Worm (Caenorhabditis elegans): ENCODE data around the gene ZK666.14.
A peak's percentile ranks its signal among the peaks of the same experiment; 100 is the strongest.

Gene ZK666.14

DNA sequence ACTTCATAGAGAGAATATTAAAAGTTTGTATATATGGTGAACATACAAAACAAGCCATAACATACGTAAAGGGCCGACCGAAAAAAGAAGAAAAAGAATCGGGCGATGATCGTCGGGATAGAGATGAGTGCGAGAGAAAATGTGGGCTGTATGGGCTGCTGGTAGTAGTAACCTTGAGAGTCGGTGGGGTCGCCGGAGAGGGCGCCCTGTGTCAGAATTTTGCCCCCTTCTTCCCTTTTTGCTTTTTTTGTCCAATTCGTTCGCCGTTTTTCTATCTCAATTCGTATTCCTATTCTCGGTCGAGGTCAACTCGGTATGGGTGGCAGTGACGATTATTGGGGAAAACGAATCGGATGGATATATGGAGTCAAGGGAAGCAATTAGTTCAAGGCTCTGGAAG, 11.4 kb downstream of the ZK666.14 start:
- TF ChIP-seq lin-13 (tag; optimal IDR thresholded peaks at IDR 0.05) (no peak), nhr-237 (tag; optimal IDR thresholded peaks at IDR 0.05) (no peak), cnd-1 (tag; optimal IDR thresholded peaks at IDR 0.05) (no peak), mls-2 (tag; optimal IDR thresholded peaks at IDR 0.05) (no peak), elt-3 (tag; optimal IDR thresholded peaks at IDR 0.05) (no peak)

DNA sequence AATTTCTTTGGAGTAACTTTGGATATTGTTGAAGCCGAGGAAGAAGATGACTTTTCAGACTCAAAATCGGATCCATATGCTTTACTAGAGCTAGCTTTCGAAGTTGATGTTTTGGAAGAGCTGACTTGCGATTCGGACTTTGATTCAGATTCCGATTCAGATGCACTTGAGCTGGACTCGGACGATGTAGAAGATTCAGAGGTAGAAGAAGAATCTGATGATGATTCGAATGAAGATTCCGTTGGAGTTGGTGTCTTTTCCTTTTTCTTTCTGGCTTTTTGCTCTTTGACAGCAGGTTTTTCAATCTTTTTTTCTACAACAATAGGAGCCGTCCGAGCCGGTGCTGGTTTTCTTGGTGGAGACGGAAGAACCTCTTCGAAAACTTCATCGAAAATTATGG, 13.3 kb downstream of the ZK666.14 start:
- TF ChIP-seq sem-2 (GFP tag; optimal IDR thresholded peaks at IDR 0.05) = no peak
- no peak for TF ChIP-seq nhr-28 (tag; optimal IDR thresholded peaks at IDR 0.05)
- no peak for TF ChIP-seq bed-3 (GFP tag; optimal IDR thresholded peaks at IDR 0.05)
- TF ChIP-seq nhr-12 (tag; optimal IDR thresholded peaks at IDR 0.05) = no peak
- no peak for TF ChIP-seq tbx-8 (GFP tag; optimal IDR thresholded peaks at IDR 0.05)
- TF ChIP-seq elt-1 (tag; optimal IDR thresholded peaks at IDR 0.05; ENCODE audit: borderline replicate concordance, insufficient read depth) = no peak
- no peak for TF ChIP-seq ces-1 (GFP tag; optimal IDR thresholded peaks at IDR 0.05)
- no peak for TF ChIP-seq nhr-237 (tag; optimal IDR thresholded peaks at IDR 0.05)
- no peak for TF ChIP-seq cnd-1 (tag; optimal IDR thresholded peaks at IDR 0.05)

DNA sequence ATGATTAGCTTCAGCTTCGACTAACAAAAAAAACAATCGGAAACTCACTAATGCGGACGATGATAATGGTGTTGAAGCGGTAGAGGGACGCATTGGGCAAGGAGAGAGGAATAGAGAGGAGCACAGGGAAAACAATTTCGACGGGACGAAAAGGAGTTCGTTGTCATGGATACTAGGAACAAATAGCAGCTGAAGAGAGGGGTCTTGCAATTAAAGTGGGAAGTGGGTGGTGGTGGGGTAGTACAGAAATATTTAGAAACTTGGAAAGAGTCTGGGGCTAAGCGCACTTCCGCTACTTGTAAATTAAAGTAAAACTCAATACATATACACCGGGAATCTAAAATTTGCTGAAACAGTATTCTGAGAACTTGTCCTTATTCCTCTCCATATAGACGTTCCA, 15.2 kb downstream of the ZK666.14 start, which contains the start of gene F59B10.2:
TSS of gene F59B10.2 (minus strand) at position 101 of the 400 bp plus-strand sequence.
- no peak for TF ChIP-seq ham-2 (GFP tag; optimal IDR thresholded peaks at IDR 0.05)
- TF ChIP-seq unc-39 (tag; optimal IDR thresholded peaks at IDR 0.05) = no peak
- no peak for TF ChIP-seq cnd-1 (tag; optimal IDR thresholded peaks at IDR 0.05)
- no peak for TF ChIP-seq zip-8 (tag; optimal IDR thresholded peaks at IDR 0.05)
- TF ChIP-seq elt-3 (tag; optimal IDR thresholded peaks at IDR 0.05) = no peak
- no peak for TF ChIP-seq mep-1 (tag; optimal IDR thresholded peaks at IDR 0.05)
- no peak for TF ChIP-seq unc-120 (tag; optimal IDR thresholded peaks at IDR 0.05; ENCODE audit: poor library complexity, severe bottlenecking)
- TF ChIP-seq lsy-2 (tag; optimal IDR thresholded peaks at IDR 0.05) = no peak
- no peak for TF ChIP-seq ceh-39 (tag; optimal IDR thresholded peaks at IDR 0.05)
- no peak for TF ChIP-seq flh-1 (GFP tag; optimal IDR thresholded peaks at IDR 0.05)
- TF ChIP-seq pha-4 (tag; optimal IDR thresholded peaks at IDR 0.05) = no peak
- TF ChIP-seq lin-32 (GFP tag; optimal IDR thresholded peaks at IDR 0.05) = no peak
- no peak for TF ChIP-seq nhr-76 (tag; optimal IDR thresholded peaks at IDR 0.05)

DNA sequence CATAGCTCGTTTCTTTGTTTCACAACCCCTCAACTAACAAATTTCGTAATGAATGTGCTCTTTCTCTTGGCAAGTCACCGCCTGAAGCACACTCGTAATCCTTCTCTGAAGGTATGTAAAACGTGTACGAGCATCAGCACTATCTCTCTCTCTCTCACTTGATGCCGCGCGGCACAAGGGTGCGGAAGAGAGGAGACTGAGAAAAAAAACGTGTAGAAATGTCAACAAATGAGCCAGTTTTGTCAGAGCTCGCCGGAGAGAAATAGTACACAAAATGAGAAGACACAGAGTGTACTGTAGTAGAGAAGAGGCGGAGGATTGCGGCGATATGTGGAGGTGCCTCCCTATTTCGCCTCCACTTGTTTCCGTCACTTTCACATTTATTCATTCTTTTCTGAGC, 15.7 kb downstream of the ZK666.14 start, which contains the start of gene F59B10.3:
TSS of gene F59B10.3 (plus strand) at position 301 of the 400 bp plus-strand sequence.
- TF ChIP-seq sem-2 (GFP tag; optimal IDR thresholded peaks at IDR 0.05) (no peak), lin-13 (tag; optimal IDR thresholded peaks at IDR 0.05) (no peak), pha-4 (tag; optimal IDR thresholded peaks at IDR 0.05) (peak; percentile 63)

DNA sequence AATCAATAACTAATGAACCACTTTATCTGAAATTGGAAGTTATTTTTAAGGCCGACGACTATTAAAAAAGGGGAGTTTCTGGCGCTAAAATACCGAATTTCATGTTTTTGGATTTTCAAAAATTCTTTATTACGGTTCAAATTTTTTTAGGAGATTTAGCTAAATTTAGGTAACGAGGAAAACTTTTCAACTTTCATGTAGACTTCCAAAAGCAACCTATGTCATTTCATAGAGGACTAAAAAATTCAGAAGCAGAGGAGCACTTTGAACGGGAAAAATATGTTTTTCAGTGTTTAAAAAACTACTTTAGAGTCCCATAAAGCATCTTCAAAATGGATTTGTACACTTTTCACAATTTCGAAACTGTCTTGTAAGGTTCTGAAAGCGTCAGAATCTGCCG, 18.8 kb downstream of the ZK666.14 start:
- no peak for TF ChIP-seq ceh-39 (tag; optimal IDR thresholded peaks at IDR 0.05)
- TF ChIP-seq sptf-1 (tag; optimal IDR thresholded peaks at IDR 0.05) = no peak

DNA sequence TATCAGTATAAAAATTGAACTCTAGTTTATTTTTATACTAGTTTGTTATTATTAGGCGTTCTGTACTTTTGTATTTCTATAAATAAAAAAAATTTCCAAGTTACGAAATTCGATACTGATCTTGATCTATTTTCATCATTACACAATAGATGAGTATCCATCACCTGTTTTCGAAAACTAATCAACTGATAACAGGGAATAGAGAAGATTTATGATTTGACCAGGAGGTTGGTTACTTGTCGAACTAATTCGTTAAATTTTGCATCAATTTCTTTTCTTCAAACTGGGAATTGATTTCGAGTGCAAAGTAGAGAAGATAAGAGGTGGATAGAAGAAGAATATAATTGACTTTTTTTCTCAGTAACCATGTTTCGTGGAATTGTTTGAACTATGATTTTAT, 20.9 kb downstream of the ZK666.14 start:
- TF ChIP-seq elt-3 (tag; optimal IDR thresholded peaks at IDR 0.05) (no peak), cnd-1 (tag; optimal IDR thresholded peaks at IDR 0.05) (no peak), nhr-237 (tag; optimal IDR thresholded peaks at IDR 0.05) (no peak), bed-3 (GFP tag; optimal IDR thresholded peaks at IDR 0.05) (no peak), flh-1 (GFP tag; optimal IDR thresholded peaks at IDR 0.05) (no peak), blmp-1 (tag; optimal IDR thresholded peaks at IDR 0.05) (no peak), unc-39 (tag; optimal IDR thresholded peaks at IDR 0.05) (no peak), unc-120 (tag; optimal IDR thresholded peaks at IDR 0.05; ENCODE audit: poor library complexity, severe bottlenecking) (no peak), tbx-8 (GFP tag; optimal IDR thresholded peaks at IDR 0.05) (no peak), snpc-4 (tag; optimal IDR thresholded peaks at IDR 0.05) (no peak), pha-4 (tag; optimal IDR thresholded peaks at IDR 0.05) (no peak), nhr-2 (tag; optimal IDR thresholded peaks at IDR 0.05) (no peak), sem-2 (GFP tag; optimal IDR thresholded peaks at IDR 0.05) (no peak)

DNA sequence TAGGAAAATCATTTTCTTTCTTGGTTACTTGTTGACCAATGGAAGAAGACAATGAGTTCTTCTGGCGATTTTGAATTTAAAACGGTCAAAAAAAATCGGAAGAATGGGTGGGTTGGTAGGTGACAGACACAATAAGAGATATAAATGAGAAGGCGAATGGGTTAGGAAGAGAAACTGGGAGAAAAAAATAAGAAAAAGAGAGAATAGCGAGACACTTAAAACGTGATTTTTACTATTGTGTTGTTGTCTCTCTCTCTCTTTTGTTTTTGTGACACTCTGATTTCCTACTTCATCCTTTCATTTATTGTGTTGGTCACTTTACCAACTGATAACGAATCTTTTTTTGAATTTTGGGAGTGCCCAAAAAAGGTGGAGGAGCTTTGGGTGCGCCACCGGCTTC, 21.8 kb downstream of the ZK666.14 start:
- TF ChIP-seq unc-62 (GFP tag; optimal IDR thresholded peaks at IDR 0.05) (no peak), mab-5 (tag; optimal IDR thresholded peaks at IDR 0.05) (no peak), lsy-2 (tag; optimal IDR thresholded peaks at IDR 0.05) (no peak), unc-120 (tag; optimal IDR thresholded peaks at IDR 0.05; ENCODE audit: poor library complexity, severe bottlenecking) (no peak), drap-1 (GFP tag; optimal IDR thresholded peaks at IDR 0.05) (no peak), nhr-28 (tag; optimal IDR thresholded peaks at IDR 0.05) (no peak), elt-3 (tag; optimal IDR thresholded peaks at IDR 0.05) (no peak), ceh-83 (GFP tag; optimal IDR thresholded peaks at IDR 0.05) (no peak), hlh-1 (tag; optimal IDR thresholded peaks at IDR 0.05) (no peak), ztf-11 (tag; optimal IDR thresholded peaks at IDR 0.05) (no peak), nhr-76 (tag; optimal IDR thresholded peaks at IDR 0.05) (no peak), sem-2 (GFP tag; optimal IDR thresholded peaks at IDR 0.05) (no peak), nhr-2 (tag; optimal IDR thresholded peaks at IDR 0.05) (no peak)
